Worm (Caenorhabditis elegans): ENCODE measurements around the gene ZK632.9.

- no peak for TF ChIP-seq sea-1 (GFP tag; conservative IDR thresholded peaks at IDR 0.05)
- TF ChIP-seq hmg-4 (GFP tag; optimal IDR thresholded peaks at IDR 0.05), result no peak
- TF ChIP-seq ama-1 (optimal IDR thresholded peaks at IDR 0.05), result peak; percentile 35
- no peak for TF ChIP-seq B0310.2 (tag; optimal IDR thresholded peaks at IDR 0.05)
- TF ChIP-seq pes-1 (GFP tag; IDR thresholded peaks at IDR 0.05), result no peak
- TF ChIP-seq tbx-11 (GFP tag; IDR thresholded peaks at IDR 0.05), result no peak
- no peak for TF ChIP-seq ceh-13 (GFP tag; optimal IDR thresholded peaks at IDR 0.05)
- TF ChIP-seq ceh-36 (tag; optimal IDR thresholded peaks at IDR 0.05), result no peak
Measured at ce11 chrIII:9853667-9854620, 28.7 kb upstream of the ZK632.9 start.

All from whole organism, early embryonic.